Worm (Caenorhabditis elegans) whole organism, L4 larva: ENCODE results near the gene his-73.

Experiments used
- F37D6.2 ChIP-seq: sonication (generic microtip); optimal IDR thresholded peaks from 2 replicates; lab custom pipeline; 2016; ENCODE audit warnings: mild to moderate bottlenecking, missing genetic modification characterization, missing compliant biosample characterization
- R02D3.7 ChIP-seq: fragments of 150-350 bp; sonication (generic microtip); optimal IDR thresholded peaks from 3 replicates; lab custom pipeline; 2014; ENCODE audit warnings: missing biosample characterization, missing genetic modification characterization
- T20F7.1 ChIP-seq: fragments of 200-800 bp; sonication (Bioruptor generic); optimal IDR thresholded peaks from 2 replicates; lab custom pipeline; 2018; ENCODE audit warnings: mild to moderate bottlenecking, missing genetic modification characterization, missing compliant biosample characterization
- Y75B8A.6 ChIP-seq: fragments of 200-800 bp; sonication (Bioruptor generic); IDR thresholded peaks from 2 replicates; pipeline ENCODE4 v1.3.6; 2022; ENCODE audit warnings: missing genetic modification reagents, missing genetic modification characterization, missing compliant biosample characterization
- ZK546.5 ChIP-seq, 2 experiments: sonication (generic microtip); optimal IDR thresholded peaks; 2 replicates each; lab custom pipeline; 2017; ENCODE audit warnings: missing biosample characterization in 2 of 2, missing genetic modification characterization in 2 of 2
- aha-1 ChIP-seq: fragments of 150-350 bp; peaks from one replicate; lab custom pipeline; 2014; ENCODE audit warnings: missing biosample characterization, missing genetic modification characterization
- aly-2 ChIP-seq: sonication (generic microtip); optimal IDR thresholded peaks from 2 replicates; lab custom pipeline; 2018; ENCODE audit warnings: missing biosample characterization, missing genetic modification characterization
- ama-1 ChIP-seq: fragments of 150-350 bp; optimal IDR thresholded peaks from 2 replicates; lab custom pipeline; 2014; ENCODE audit warnings: inconsistent platforms, mixed read lengths
- arid-1 ChIP-seq: fragments of 200-800 bp; sonication (Bioruptor generic); conservative IDR thresholded peaks from 2 replicates; pipeline ENCODE4 v1.3.6; 2022; ENCODE audit warnings: missing genetic modification reagents, missing genetic modification characterization, missing compliant biosample characterization
- daf-16 ChIP-seq, 3 experiments: sonication (generic microtip); optimal IDR thresholded peaks; 2 replicates each; lab custom pipeline; 2016 to 2017; ENCODE audit warnings: missing genetic modification characterization in 3 of 3, missing genetic modification reagents in 3 of 3, mild to moderate bottlenecking in 2 of 3, missing compliant biosample characterization in 2 of 3, missing biosample characterization in 1 of 3, moderate library complexity in 1 of 3
- egl-43 ChIP-seq: fragments of 200-800 bp; sonication (Bioruptor generic); IDR thresholded peaks from 2 replicates; pipeline ENCODE4 v1.3.6; 2022; ENCODE audit warnings: missing genetic modification reagents, missing genetic modification characterization, missing compliant biosample characterization
- fos-1 ChIP-seq: fragments of 150-350 bp; optimal IDR thresholded peaks from 2 replicates; lab custom pipeline; 2014; ENCODE audit warnings: missing biosample characterization, missing genetic modification characterization
- gei-8 ChIP-seq: fragments of 200-800 bp; sonication (Bioruptor generic); optimal IDR thresholded peaks from 2 replicates; lab custom pipeline; 2018; ENCODE audit warnings: mild to moderate bottlenecking, missing genetic modification characterization, missing compliant biosample characterization
- hlh-30 ChIP-seq: sonication (generic microtip); optimal IDR thresholded peaks from 2 replicates; lab custom pipeline; 2017; ENCODE audit warnings: antibody characterized with exemption, mild to moderate bottlenecking, missing genetic modification characterization, missing compliant biosample characterization; ENCODE audit not compliant: insufficient read depth
- jun-1 ChIP-seq: fragments of 150-350 bp; optimal IDR thresholded peaks from 2 replicates; lab custom pipeline; 2014; ENCODE audit warnings: missing biosample characterization, missing genetic modification reagents, missing genetic modification characterization
- lim-7 ChIP-seq: fragments of 200-800 bp; sonication (Bioruptor generic); IDR thresholded peaks from 2 replicates; pipeline ENCODE4 v1.3.6; 2022; ENCODE audit warnings: missing genetic modification characterization, missing compliant biosample characterization
- lin-13 ChIP-seq: fragments of 150-350 bp; optimal IDR thresholded peaks from 2 replicates; lab custom pipeline; 2014; ENCODE audit warnings: missing biosample characterization, missing genetic modification reagents, missing genetic modification characterization
- lin-29 ChIP-seq: fragments of 200-800 bp; sonication (Bioruptor generic); IDR thresholded peaks from 2 replicates; pipeline ENCODE4 v1.3.6; 2022; ENCODE audit warnings: missing genetic modification reagents, missing genetic modification characterization, missing compliant biosample characterization
- lsy-2 ChIP-seq, 2 experiments: fragments of 150-350 bp in 1 of 2; sonication (generic microtip) in 1 of 2; optimal IDR thresholded peaks; 2 replicates each; lab custom pipeline; 2014 to 2017; ENCODE audit warnings: missing biosample characterization in 2 of 2, missing genetic modification characterization in 2 of 2
- mdt-29 ChIP-seq: fragments of 200-800 bp; sonication (Bioruptor generic); IDR thresholded peaks from 2 replicates; pipeline ENCODE4 v1.3.6; 2022; ENCODE audit warnings: missing genetic modification reagents, missing genetic modification characterization, missing compliant biosample characterization
- mes-2 ChIP-seq: sonication (generic microtip); optimal IDR thresholded peaks from 2 replicates; lab custom pipeline; 2016; ENCODE audit warnings: missing genotype, mild to moderate bottlenecking, missing genetic modification characterization, missing compliant biosample characterization; ENCODE audit not compliant: poor library complexity, severe bottlenecking
- mxl-2 ChIP-seq: fragments of 200-800 bp; sonication (Bioruptor generic); conservative IDR thresholded peaks from 2 replicates; pipeline ENCODE4 v1.3.6; 2022; ENCODE audit warnings: missing genetic modification reagents, missing genetic modification characterization, missing compliant biosample characterization
- mxl-3 ChIP-seq: fragments of 200-800 bp; sonication (Bioruptor generic); optimal IDR thresholded peaks from 2 replicates; lab custom pipeline; 2018; ENCODE audit warnings: mild to moderate bottlenecking, missing genetic modification characterization, missing compliant biosample characterization
- nhr-111 ChIP-seq: fragments of 200-800 bp; sonication (Bioruptor generic); optimal IDR thresholded peaks from 2 replicates; lab custom pipeline; 2018; ENCODE audit warnings: mild to moderate bottlenecking, missing genetic modification characterization, missing compliant biosample characterization
- nhr-28 ChIP-seq: fragments of 150-350 bp; optimal IDR thresholded peaks from 2 replicates; lab custom pipeline; 2014; ENCODE audit warnings: missing biosample characterization, missing genetic modification characterization
- nhr-42 ChIP-seq: fragments of 200-800 bp; sonication (Bioruptor generic); IDR thresholded peaks from 2 replicates; pipeline ENCODE4 v1.3.6; 2022; ENCODE audit warnings: missing genetic modification characterization, missing compliant biosample characterization
- nhr-48 ChIP-seq: sonication (generic microtip); optimal IDR thresholded peaks from 2 replicates; lab custom pipeline; 2016; ENCODE audit warnings: mild to moderate bottlenecking, missing genetic modification characterization, missing compliant biosample characterization
- tag-97 ChIP-seq: fragments of 200-800 bp; sonication (Bioruptor generic); IDR thresholded peaks from 2 replicates; pipeline ENCODE4 v1.3.6; 2022; ENCODE audit warnings: missing genetic modification characterization, missing compliant biosample characterization
- unc-62 ChIP-seq, 3 experiments: fragments of 150-350 bp in 1 of 3; sonication (generic microtip); optimal IDR thresholded peaks in 2 of 3; peaks in 1 of 3; 1 replicate in 1 of 3; 2 replicates in 2 of 3; lab custom pipeline; 2014 to 2017; ENCODE audit warnings: missing biosample characterization in 3 of 3, missing genetic modification characterization in 3 of 3, missing genetic modification reagents in 3 of 3, missing genotype in 1 of 3
- vab-7 ChIP-seq: fragments of 200-800 bp; sonication (Bioruptor generic); IDR thresholded peaks from 2 replicates; pipeline ENCODE4 v1.3.6; 2022; ENCODE audit warnings: missing genetic modification reagents, missing genetic modification characterization, missing compliant biosample characterization
- zag-1 ChIP-seq: fragments of 150-350 bp; optimal IDR thresholded peaks from 2 replicates; lab custom pipeline; 2014; ENCODE audit warnings: missing biosample characterization, missing genetic modification characterization
- zip-2 ChIP-seq: fragments of 150-350 bp; optimal IDR thresholded peaks from 2 replicates; lab custom pipeline; 2014; ENCODE audit warnings: missing biosample characterization, missing genetic modification characterization

The his-73 gene

ce11 chrII:13183228-13183755 lies at the start of gene his-73, which contains the start of gene W09H1.4:
TSS of gene his-73 (plus strand) at chrII:13183705.
TSS of gene W09H1.4 (plus strand) at chrII:13183528.
- TF ChIP-seq jun-1 (tag; lab: Kevin White, UChicago) = no peak
- peak; percentile 31 for TF ChIP-seq aha-1 (tag; lab: Kevin White, UChicago)
- no peak for TF ChIP-seq lsy-2 (tag; optimal IDR thresholded peaks at IDR 0.05; lab: Kevin White, UChicago)
- TF ChIP-seq zag-1 (tag; lab: Kevin White, UChicago) = no peak
- no peak for TF ChIP-seq lin-29 (GFP tag; lab: Robert Waterston, UW)

- TF ChIP-seq F37D6.2 (tag; lab: Kevin White, UChicago) (no peak), nhr-42 (GFP tag; lab: Robert Waterston, UW) (0 out of 2 replicates have a peak, but pooled peaks have one; percentile 7), egl-43 (GFP tag; lab: Robert Waterston, UW) (no peak), daf-16 (GFP tag; optimal IDR thresholded peaks at IDR 0.05; lab: Kevin White, UChicago) (no peak), daf-16 (tag; optimal IDR thresholded peaks at IDR 0.05; lab: Kevin White, UChicago) (no peak), fos-1 (tag; lab: Kevin White, UChicago) (no peak), lim-7 (GFP tag; lab: Robert Waterston, UW) (no peak), aly-2 (no peak), tag-97 (GFP tag; lab: Robert Waterston, UW) (no peak), T20F7.1 (GFP tag; lab: Kevin White, UChicago) (no peak), unc-62 (GFP tag; optimal IDR thresholded peaks at IDR 0.05 in 1 of 2; lab: Kevin White, UChicago) (peak in 1 of 2 experiments; percentile 68), unc-62 (tag; optimal IDR thresholded peaks at IDR 0.05; lab: Kevin White, UChicago) (no peak), gei-8 (GFP tag; lab: Kevin White, UChicago) (no peak)
These were observed 43.9 kb upstream of the his-73 start for ce11 chrII:13139573-13139972.

DNA sequence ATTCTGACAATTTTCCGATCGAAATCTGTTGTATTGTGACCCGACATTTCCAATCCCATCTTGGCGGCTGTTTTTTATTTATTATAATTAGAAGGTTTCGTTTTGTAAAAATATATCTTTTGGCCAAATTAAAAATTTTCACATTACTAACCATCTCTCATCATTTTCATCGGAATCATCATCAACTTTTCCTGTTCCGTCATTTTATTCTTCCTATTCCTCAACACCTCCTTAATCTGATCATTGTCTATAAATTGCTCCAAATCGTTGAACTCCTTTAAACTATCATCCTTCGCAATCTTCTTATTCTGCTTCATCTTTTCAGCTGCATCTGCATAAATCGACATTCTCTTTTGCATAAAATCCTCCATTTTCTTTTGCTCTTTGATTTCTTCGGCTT lies 41.1 kb upstream of the his-73 start:
- TF ChIP-seq unc-62 (GFP tag; optimal IDR thresholded peaks at IDR 0.05 in 1 of 2; lab: Kevin White, UChicago) (peak in 1 of 2 experiments; percentile 92), unc-62 (tag; optimal IDR thresholded peaks at IDR 0.05; lab: Kevin White, UChicago) (no peak), ama-1 (lab: Kevin White, UChicago) (no peak)
- TF ChIP-seq, all 104 proteins: peak for 1

DNA sequence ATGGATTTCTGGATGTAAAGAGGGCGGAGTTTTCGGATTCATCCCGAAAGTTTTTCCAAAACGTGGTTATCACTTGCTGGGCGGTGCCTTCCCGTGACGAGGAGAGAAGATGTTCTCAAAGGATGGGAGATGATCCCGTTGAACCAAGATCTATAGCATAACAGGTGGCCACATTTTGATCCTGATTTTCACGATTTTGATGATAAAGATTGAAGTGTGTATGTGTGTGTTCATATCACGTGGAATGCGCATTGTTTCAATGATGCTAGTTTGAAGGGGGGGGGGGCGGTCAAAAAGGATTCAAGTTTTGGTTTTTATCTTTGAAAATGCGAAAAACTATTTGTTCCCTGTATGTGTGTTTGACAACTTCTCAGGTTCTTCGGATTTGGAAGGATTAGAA lies 38.3 kb upstream of the his-73 start, which contains the start of gene mltn-1:
Gene mltn-1 (minus strand): TSS at position 22 of the 400 bp plus-strand sequence.
- TF ChIP-seq R02D3.7 (tag; lab: Kevin White, UChicago) = no peak
- no peak for TF ChIP-seq ama-1 (lab: Kevin White, UChicago)
- peak; percentile 20 for TF ChIP-seq hlh-30 (tag; lab: Kevin White, UChicago)
- no peak for TF ChIP-seq mdt-29
- TF ChIP-seq vab-7 (GFP tag; lab: Robert Waterston, UW) = no peak
- TF ChIP-seq nhr-111 (GFP tag; lab: Kevin White, UChicago) = no peak
- no peak for TF ChIP-seq tag-97 (GFP tag; lab: Robert Waterston, UW)
- no peak for TF ChIP-seq zip-2
- TF ChIP-seq lin-13 = no peak
- TF ChIP-seq mes-2 = no peak
- TF ChIP-seq ZK546.5 (tag; optimal IDR thresholded peaks at IDR 0.05; lab: Kevin White, UChicago) = no peak
- peak; percentile 63 for TF ChIP-seq mxl-3 (GFP tag; lab: Kevin White, UChicago)
- peak; percentile 53 for TF ChIP-seq nhr-48 (tag; lab: Kevin White, UChicago)
- no peak for TF ChIP-seq arid-1 (GFP tag; lab: Robert Waterston, UW)
- TF ChIP-seq aly-2 = no peak
- TF ChIP-seq mxl-2 = no peak
- peak; percentile 26 for TF ChIP-seq nhr-28 (tag; lab: Kevin White, UChicago)
- TF ChIP-seq, all 104 proteins: peak for 4

- TF ChIP-seq Y75B8A.6 (GFP tag; lab: Robert Waterston, UW) (no peak), aha-1 (tag; lab: Kevin White, UChicago) (peak; percentile 5), nhr-28 (tag; lab: Kevin White, UChicago) (peak; percentile 30)
- TF ChIP-seq, all 104 proteins: peak for 2
These were observed 35.3 kb upstream of the his-73 start for ce11 chrII:13148247-13148646.
